Fruit fly (Drosophila melanogaster) whole organism, prepupa: ENCODE data around the gene nebu.

ENCODE experiments used
- Eip93F ChIP-seq: fragments of 200-800 bp; sonication (Bioruptor generic); optimal IDR thresholded peaks from 2 replicates; lab custom pipeline; 2016; ENCODE audit warnings: missing biosample characterization, mild to moderate bottlenecking, missing genetic modification characterization
- Hr38 ChIP-seq: sonication (Bioruptor generic); optimal IDR thresholded peaks from 2 replicates; lab custom pipeline; 2016; ENCODE audit warnings: missing biosample characterization, missing genetic modification characterization
- OdsH ChIP-seq: fragments of 200-800 bp; sonication (Bioruptor generic); optimal IDR thresholded peaks from 3 replicates; lab custom pipeline; 2016; ENCODE audit warnings: missing biosample characterization, missing genetic modification characterization

DNA sequence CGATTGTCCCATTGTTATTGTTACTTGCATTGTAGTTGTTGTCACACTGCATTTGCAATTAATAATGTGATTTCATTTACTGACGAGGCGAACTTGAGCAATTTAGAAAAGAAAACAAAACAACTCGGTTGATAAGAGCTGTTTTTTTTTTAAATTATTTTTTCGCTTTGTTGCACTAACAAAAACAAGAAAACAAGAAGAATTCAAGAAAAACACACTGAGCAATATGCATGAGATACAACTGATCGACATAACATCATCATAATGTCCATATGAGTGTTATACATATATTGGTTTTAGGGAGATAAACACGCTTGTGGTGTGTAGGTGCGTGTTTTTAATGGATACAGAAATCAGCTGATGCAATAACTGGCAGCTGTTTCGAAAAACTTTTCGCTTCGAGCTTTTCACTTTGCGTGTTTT lies 40.5 kb downstream of the nebu start:
- TF ChIP-seq OdsH (GFP tag; lab: Kevin White, UChicago): peak; percentile 52
- TF ChIP-seq Eip93F: peak; percentile 24
- TF ChIP-seq Hr38 (GFP tag; lab: Kevin White, UChicago): no peak
